Worm (Caenorhabditis elegans): ENCODE results near the gene git-1.

The git-1 gene

DNA sequence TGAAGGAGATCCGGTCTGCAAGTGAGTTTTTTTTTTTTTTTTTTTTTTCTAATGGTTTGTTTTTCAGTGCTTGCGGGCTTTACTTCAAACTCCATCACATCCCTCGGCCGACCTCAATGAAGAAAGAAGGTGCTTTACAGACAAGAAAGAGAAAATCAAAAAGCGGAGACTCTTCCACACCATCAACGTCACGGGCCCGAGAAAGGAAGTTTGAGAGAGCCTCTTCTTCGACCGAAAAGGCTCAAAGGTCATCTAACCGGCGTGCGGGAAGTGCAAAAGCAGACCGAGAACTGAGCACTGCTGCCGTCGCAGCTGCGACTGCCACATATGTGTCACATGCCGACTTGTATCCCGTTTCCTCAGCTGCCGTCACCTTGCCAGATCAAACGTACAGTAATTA, 42.4 kb upstream of the git-1 start:
- TF ChIP-seq aha-1 (tag): peak; percentile 85
- no peak for TF ChIP-seq nhr-48 (tag; optimal IDR thresholded peaks at IDR 0.05)

DNA sequence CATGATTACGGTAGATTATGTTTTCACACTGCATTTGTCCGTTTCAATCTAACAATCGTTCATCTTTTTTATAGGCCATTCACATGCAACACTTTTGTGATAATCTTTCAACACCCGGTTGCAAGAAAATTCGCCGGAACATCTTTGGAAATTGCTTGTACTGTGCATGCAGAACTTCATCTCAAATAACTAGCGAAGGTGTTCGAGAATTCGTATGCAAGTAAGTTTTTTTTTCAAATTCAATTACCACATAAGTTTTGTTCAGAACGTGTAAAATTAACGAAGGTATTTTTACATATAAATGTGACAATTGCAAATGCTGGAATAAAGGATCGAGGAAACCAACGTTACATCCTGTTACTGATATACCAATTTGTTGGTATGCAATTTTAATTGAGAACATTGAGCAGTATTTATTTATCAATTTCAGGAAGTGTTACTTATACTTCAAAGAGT, 39.4 kb upstream of the git-1 start, which contains the start of gene C33D3.3:
C33D3.3 (plus strand) TSS at position 51 of the 456 bp plus-strand sequence.
- TF ChIP-seq unc-62 (GFP tag; optimal IDR thresholded peaks at IDR 0.05 in 1 of 2): peak in 1 of 2 experiments; percentile 63
- TF ChIP-seq unc-62 (tag; optimal IDR thresholded peaks at IDR 0.05): no peak
- TF ChIP-seq fkh-10 (GFP tag; optimal IDR thresholded peaks at IDR 0.05): no peak
- TF ChIP-seq aha-1 (tag): peak; percentile 95

DNA sequence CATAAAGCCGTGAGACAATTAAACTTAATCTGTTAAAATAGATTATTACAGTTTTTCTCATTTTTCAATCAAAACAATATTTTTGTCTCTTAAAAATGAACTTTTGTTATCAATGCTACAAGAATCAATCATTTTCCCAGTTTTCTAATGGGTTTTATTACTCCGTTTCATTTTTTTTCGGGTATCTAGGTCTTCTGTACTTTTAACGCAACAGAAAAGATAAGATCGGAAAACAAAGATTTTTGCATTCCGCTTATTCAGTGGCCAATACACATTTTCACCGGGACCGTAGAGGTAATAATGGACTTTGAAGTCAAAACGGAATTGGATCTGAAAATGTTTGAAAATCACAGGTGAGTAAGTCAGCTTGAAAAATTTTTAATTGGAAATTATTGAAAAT, 35.9 kb upstream of the git-1 start, which contains the start of gene C33D3.4:
C33D3.4 (plus strand) TSS at position 301 of the 400 bp plus-strand sequence.
- TF ChIP-seq ama-1 (optimal IDR thresholded peaks at IDR 0.05): no peak
- no peak for TF ChIP-seq F26F4.8 (GFP tag; conservative IDR thresholded peaks at IDR 0.05)

DNA sequence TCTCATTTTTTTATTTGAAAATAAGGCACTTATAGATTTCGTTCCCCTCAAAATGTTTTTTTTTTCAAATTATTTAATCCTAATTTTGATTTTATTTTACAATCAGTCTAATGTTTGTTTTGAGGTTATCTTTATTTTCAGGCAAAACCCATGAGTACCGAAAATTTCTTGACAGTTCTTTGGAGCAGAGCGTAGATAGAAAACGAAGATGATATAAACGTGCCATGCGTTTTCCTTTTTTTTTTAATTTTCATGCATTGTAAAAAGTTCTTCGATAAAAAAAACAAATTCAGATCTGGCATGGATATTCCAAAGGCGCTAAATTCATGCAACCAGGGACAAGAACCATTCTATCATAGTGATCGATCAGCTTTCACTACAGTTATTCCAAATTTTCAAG, 33.7 kb upstream of the git-1 start, which contains the start of gene C33D3.5:
C33D3.5 (plus strand) TSS at position 301 of the 400 bp plus-strand sequence.
- TF ChIP-seq hif-1 (tag; optimal IDR thresholded peaks at IDR 0.05): no peak
- TF ChIP-seq spr-1 (tag; optimal IDR thresholded peaks at IDR 0.05): no peak
- TF ChIP-seq attf-4 (tag; optimal IDR thresholded peaks at IDR 0.05): no peak
- TF ChIP-seq ceh-44 (GFP tag; IDR thresholded peaks at IDR 0.05): no peak
- TF ChIP-seq aly-2 (tag; optimal IDR thresholded peaks at IDR 0.05): no peak
- no peak for TF ChIP-seq daf-12 (tag; optimal IDR thresholded peaks at IDR 0.05)
- TF ChIP-seq nhr-25 (tag; optimal IDR thresholded peaks at IDR 0.05; ENCODE audit: borderline replicate concordance, insufficient read depth): no peak
- no peak for TF ChIP-seq zip-11 (GFP tag; IDR thresholded peaks at IDR 0.05)
- TF ChIP-seq lir-3 (tag; optimal IDR thresholded peaks at IDR 0.05): no peak
- TF ChIP-seq nhr-48 (tag; optimal IDR thresholded peaks at IDR 0.05): no peak
- TF ChIP-seq lsy-2 (tag; optimal IDR thresholded peaks at IDR 0.05): no peak
- TF ChIP-seq nhr-76 (tag; optimal IDR thresholded peaks at IDR 0.05): no peak
- TF ChIP-seq hmg-1.1 (GFP tag; IDR thresholded peaks at IDR 0.05): no peak

DNA sequence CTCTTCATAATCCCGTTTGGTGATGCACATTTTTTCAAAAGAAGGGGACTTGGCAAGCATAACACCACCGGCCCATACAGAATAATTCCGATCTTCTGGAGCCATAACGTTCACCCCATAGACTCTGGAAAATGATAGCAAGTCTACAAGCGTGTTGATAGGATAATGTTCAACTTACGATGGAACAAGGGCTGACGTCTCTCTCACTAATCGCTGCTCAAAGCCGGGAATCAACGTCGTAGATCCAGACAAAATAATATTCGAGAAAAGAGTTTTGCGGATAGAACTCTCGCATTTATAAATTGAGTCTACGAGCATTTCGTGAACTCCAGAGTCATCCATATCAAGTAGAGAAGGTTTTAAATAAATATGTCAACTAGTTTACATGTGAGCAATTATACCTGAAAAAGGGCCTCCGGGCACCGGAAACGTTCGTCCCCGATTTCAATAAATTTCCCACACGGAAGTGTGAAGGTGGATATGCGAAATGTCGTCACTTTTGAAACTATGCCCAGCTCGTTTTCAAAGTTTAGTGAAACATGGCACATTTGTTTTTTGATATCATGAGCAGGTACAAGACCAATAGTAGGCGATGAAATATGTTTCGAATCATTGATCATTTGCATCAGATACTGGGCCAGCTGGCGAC, 32.7 kb upstream of the git-1 start:
- TF ChIP-seq attf-4 (tag; optimal IDR thresholded peaks at IDR 0.05) (no peak), ceh-62 (tag; optimal IDR thresholded peaks at IDR 0.05) (no peak), aha-1 (tag) (peak; percentile 78), unc-62 (GFP tag; optimal IDR thresholded peaks at IDR 0.05 in 1 of 2) (peak in 1 of 2 experiments; percentile 96), unc-62 (tag; optimal IDR thresholded peaks at IDR 0.05) (no peak), lir-3 (tag; optimal IDR thresholded peaks at IDR 0.05) (no peak)

DNA sequence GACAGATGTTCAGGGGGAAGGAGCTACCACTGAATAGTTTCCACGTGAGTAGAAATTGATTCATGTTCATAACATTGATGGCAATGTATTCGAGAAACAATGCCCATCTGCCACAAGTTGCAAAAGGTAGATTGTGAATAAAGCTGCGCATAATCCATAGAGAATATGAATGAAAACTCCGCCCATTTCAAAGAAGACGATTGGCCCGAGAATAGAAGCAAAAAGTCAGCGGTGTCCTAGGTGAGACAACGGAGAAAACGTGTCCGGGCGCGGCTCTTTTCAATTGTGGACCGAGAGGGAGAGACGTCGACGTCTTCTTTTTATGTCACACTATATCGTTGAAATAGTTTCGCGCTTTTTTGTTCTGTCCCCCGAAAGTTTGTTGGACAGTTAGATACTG, 25.1 kb upstream of the git-1 start, which contains the start of gene vab-3:
vab-3 (plus strand) TSS at position 301 of the 400 bp plus-strand sequence.
- no peak for TF ChIP-seq aha-1 (tag)
- no peak for TF ChIP-seq Y5F2A.4 (GFP tag; optimal IDR thresholded peaks at IDR 0.05)
- TF ChIP-seq pqm-1 (tag; optimal IDR thresholded peaks at IDR 0.05): no peak
- no peak for TF ChIP-seq nhr-28 (tag; optimal IDR thresholded peaks at IDR 0.05)
- TF ChIP-seq rbr-2 (tag; optimal IDR thresholded peaks at IDR 0.05): no peak
- TF ChIP-seq mxl-2 (GFP tag; conservative IDR thresholded peaks at IDR 0.05): no peak
- TF ChIP-seq nhr-41 (GFP tag; IDR thresholded peaks at IDR 0.05): no peak
- TF ChIP-seq set-16 (GFP tag; IDR thresholded peaks at IDR 0.05): no peak
- TF ChIP-seq dmd-9 (GFP tag; IDR thresholded peaks at IDR 0.05): no peak
- no peak for TF ChIP-seq mxl-3 (GFP tag; optimal IDR thresholded peaks at IDR 0.05)
- no peak for TF ChIP-seq unc-130 (GFP tag; optimal IDR thresholded peaks at IDR 0.05)
- no peak for TF ChIP-seq madf-5 (GFP tag; IDR thresholded peaks at IDR 0.05)
- TF ChIP-seq D1046.2 (GFP tag; IDR thresholded peaks at IDR 0.05): no peak
- TF ChIP-seq spr-3 (GFP tag; optimal IDR thresholded peaks at IDR 0.05): no peak
- no peak for TF ChIP-seq zfp-3 (GFP tag; conservative IDR thresholded peaks at IDR 0.05)
- no peak for TF ChIP-seq Y105C5A.15 (GFP tag; IDR thresholded peaks at IDR 0.05)
- TF ChIP-seq madf-9 (GFP tag; conservative IDR thresholded peaks at IDR 0.05): no peak
- no peak for TF ChIP-seq hlh-11 (tag; optimal IDR thresholded peaks at IDR 0.05)

All from whole organism, L4 larva.